Worm (Caenorhabditis elegans) whole organism, L4/young adult: Measurements from ENCODE around the gene hrpl-1.
"Not testable (repeated sequence)": the region's sequence is repeated elsewhere in the genome, so short reads cannot be mapped to it uniquely, and the experiment has no call there.

ENCODE experiments used
- W03F9.2 ChIP-seq: fragments of 150-350 bp; optimal IDR thresholded peaks from 2 replicates; lab custom pipeline; 2014; ENCODE audit warnings: missing biosample characterization, missing genetic modification characterization
- dao-5 ChIP-seq: sonication (generic microtip); optimal IDR thresholded peaks from 2 replicates; lab custom pipeline; 2016; ENCODE audit warnings: missing genotype, missing genetic modification characterization, moderate library complexity, missing compliant biosample characterization
- him-1 ChIP-seq: sonication (generic microtip); optimal IDR thresholded peaks from 2 replicates; lab custom pipeline; 2016; ENCODE audit warnings: missing genotype, missing genetic modification reagents, missing genetic modification characterization, missing compliant biosample characterization

DNA sequence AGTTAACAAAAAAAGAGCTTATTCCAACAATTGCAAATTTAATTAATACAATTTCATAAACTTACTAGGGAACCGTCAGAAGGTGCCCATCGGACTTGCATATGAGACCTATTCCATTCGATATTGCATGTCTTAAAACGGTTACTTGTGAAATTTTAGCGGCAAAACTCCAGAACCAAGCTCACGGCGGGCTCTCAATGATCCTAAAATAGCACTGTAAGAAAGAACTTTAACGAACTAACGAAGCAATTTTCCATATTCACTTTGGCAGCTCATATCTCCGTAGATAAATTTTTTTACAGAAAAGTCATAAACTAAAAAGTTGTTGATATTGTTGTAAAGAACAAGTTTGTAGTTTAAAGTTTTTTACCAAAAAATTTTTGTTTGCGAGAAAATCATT is 9.1 kb downstream of the hrpl-1 start, which contains the start of gene B0252.3:
- TF ChIP-seq dao-5 (tag; lab: Kevin White, UChicago); him-1 (tag; lab: Kevin White, UChicago); W03F9.2: not testable (repeated sequence)
